Fruit fly (Drosophila melanogaster): ENCODE results near the gene CG32181.

Gene CG32181

DNA sequence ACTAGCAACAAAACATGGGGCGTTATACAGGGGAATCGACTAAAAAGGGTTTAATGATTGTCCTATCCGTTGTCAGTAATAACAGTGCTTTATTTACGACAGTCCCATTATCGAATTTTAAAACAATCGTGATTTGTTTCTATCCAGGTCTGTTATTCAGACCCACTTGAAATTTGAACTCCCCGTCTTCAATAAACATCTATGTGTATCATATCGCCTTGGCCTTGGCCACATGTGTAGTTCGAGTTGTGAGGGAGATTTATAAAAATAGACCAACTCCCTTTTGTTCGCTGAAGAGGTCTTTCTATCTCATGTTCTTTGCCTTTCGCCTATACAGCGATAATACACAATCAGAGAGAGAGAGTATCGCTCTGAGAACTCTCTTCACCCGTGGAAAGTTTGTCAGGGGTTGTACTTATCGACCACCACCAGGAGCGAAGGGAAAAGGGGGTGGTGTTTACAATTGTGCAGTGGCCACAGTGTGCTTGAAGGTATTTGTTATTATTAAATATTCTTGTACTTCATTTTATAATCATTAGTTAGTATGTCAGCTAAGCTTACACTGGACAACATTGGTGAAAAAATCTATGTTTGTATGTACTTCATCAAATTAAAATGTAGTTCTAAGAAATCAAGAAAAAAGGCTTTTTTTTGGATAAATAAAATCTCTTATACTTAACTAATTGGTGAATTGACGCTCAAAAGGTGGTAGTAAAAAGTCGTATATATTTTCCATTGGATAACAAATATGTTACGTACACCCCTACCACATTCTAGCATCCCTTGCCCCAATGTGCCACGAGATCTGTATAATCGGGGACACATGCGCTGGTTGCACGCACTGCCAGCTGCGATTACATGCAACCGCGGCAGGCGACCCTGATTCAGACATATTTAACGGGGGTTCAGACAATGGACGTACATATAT is 2.1 kb upstream of the CG32181 start (continued):
- TF ChIP-seq CG12769 (tag; optimal IDR thresholded peaks at IDR 0.05) (no peak), schlank (tag; optimal IDR thresholded peaks at IDR 0.05) (no peak), CG11093 (GFP tag; IDR thresholded peaks at IDR 0.05) (peak; percentile 75), mam (GFP tag; optimal IDR thresholded peaks at IDR 0.05) (no peak), Atf6 (GFP tag; IDR thresholded peaks at IDR 0.05) (no peak), D (optimal IDR thresholded peaks at IDR 0.05) (no peak), D (GFP tag; optimal IDR thresholded peaks at IDR 0.05) (peak; percentile 94), ewg (GFP tag; optimal IDR thresholded peaks at IDR 0.05) (peak; percentile 82), ind (GFP tag; optimal IDR thresholded peaks at IDR 0.05) (peak; percentile 49), CG5180 (GFP tag; optimal IDR thresholded peaks at IDR 0.05) (peak; percentile 77), CG14050 (GFP tag; IDR thresholded peaks at IDR 0.05) (peak; percentile 37; the same call in 1 of the 3 replicates), ttk (GFP tag; IDR thresholded peaks at IDR 0.05) (peak; percentile 47; the same call in 1 of the 2 replicates), BtbVII (GFP tag; optimal IDR thresholded peaks at IDR 0.05) (peak; percentile 67), Sry-β (GFP tag; optimal IDR thresholded peaks at IDR 0.05) (peak; percentile 17), Ets65A (GFP tag) (peak; percentile 75), CG10147 (GFP tag; optimal IDR thresholded peaks at IDR 0.05) (peak; percentile 11), CG30020 (tag; optimal IDR thresholded peaks at IDR 0.05) (peak; percentile 52), Hand (GFP tag; optimal IDR thresholded peaks at IDR 0.05) (peak; percentile 36), CG12942 (GFP tag; optimal IDR thresholded peaks at IDR 0.05) (peak; percentile 35), CG6791 (GFP tag; IDR thresholded peaks at IDR 0.05; ENCODE audit: partially characterized antibody) (peak; percentile 40; the same call in 1 of the 3 replicates), sens (GFP tag) (peak; percentile 98), sens-2 (GFP tag; IDR thresholded peaks at IDR 0.05) (peak; percentile 55; the same call in 1 of the 2 replicates), dpn (GFP tag; optimal IDR thresholded peaks at IDR 0.05) (peak; percentile 34 to 67), CG17568 (GFP tag; optimal IDR thresholded peaks at IDR 0.05) (no peak), Hmx (GFP tag; optimal IDR thresholded peaks at IDR 0.05) (no peak), maf-S (GFP tag; optimal IDR thresholded peaks at IDR 0.05) (no peak), crp (GFP tag; optimal IDR thresholded peaks at IDR 0.05) (peak in 1 of 2 experiments; percentile 33), ranshi (GFP tag; IDR thresholded peaks at IDR 0.05) (peak; percentile 26; the same call in 1 of the 2 replicates), Doc2 (GFP tag; IDR thresholded peaks at IDR 0.05) (no peak), lov (optimal IDR thresholded peaks at IDR 0.05) (no peak), lov (GFP tag; IDR thresholded peaks at IDR 0.05) (0 out of 3 replicates have a peak, but pooled peaks have one; percentile 4), Ravus (GFP tag; IDR thresholded peaks at IDR 0.05) (no peak), tap (tag; optimal IDR thresholded peaks at IDR 0.05) (peak; percentile 56), CG1792 (GFP tag; optimal IDR thresholded peaks at IDR 0.05) (no peak), CG4282 (GFP tag; optimal IDR thresholded peaks at IDR 0.05) (peak; percentile 68), CG15479 (GFP tag; optimal IDR thresholded peaks at IDR 0.05) (peak; percentile 63), ase (GFP tag; IDR thresholded peaks at IDR 0.05) (peak; percentile 47; the same call in 1 of the 3 replicates), dimm (GFP tag; IDR thresholded peaks at IDR 0.05) (no peak), sim (GFP tag; IDR thresholded peaks at IDR 0.05) (0 out of 2 replicates have a peak, but pooled peaks have one; percentile 50), peb (GFP tag; IDR thresholded peaks at IDR 0.05) (peak; percentile 69), CG7357 (GFP tag; IDR thresholded peaks at IDR 0.05) (peak; percentile 59; the same call in 1 of the 3 replicates), chinmo (GFP tag; IDR thresholded peaks at IDR 0.05; ENCODE audit: partially characterized antibody) (0 out of 4 replicates have a peak, but pooled peaks have one; percentile 8), CG7963 (GFP tag; IDR thresholded peaks at IDR 0.05; ENCODE audit: partially characterized antibody) (0 out of 3 replicates have a peak, but pooled peaks have one; percentile 22), Dek (tag; optimal IDR thresholded peaks at IDR 0.05) (no peak), ATbp (GFP tag; optimal IDR thresholded peaks at IDR 0.05) (peak; percentile 62), CG16863 (GFP tag; optimal IDR thresholded peaks at IDR 0.05) (peak; percentile 67), Hr3 (GFP tag; optimal IDR thresholded peaks at IDR 0.05) (peak; percentile 74), NK7.1 (GFP tag; optimal IDR thresholded peaks at IDR 0.05) (peak; percentile 35)
